Worm (Caenorhabditis elegans): ENCODE data around the gene pitr-4.
A peak's percentile ranks its signal among the peaks of the same experiment; 100 is the strongest.

pitr-4 gene

DNA sequence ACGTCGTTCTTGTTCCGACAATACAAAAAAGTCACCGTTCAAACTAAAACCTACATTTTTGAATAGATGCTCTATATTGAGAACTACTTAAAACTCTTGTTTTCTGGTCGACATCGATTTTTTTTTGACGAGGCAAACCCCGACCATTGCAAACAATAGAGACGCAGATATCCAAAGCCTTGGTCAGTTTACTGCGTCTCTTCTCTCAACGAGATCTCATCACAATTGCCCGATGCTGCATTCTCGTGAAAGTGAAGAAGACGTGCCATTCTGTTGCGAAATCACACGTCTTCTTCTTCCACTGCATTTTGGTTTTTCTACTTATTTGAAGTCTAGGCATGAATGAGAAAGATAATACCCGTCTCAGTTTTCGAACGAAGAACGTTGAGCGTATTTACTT lies 43.0 kb upstream of the pitr-4 start (continued):
- TF ChIP-seq egl-27 (tag; optimal IDR thresholded peaks at IDR 0.05), result no peak
- TF ChIP-seq lin-14 (GFP tag; optimal IDR thresholded peaks at IDR 0.05), result peak; percentile 90
- no peak for TF ChIP-seq hlh-17 (GFP tag; optimal IDR thresholded peaks at IDR 0.05; ENCODE audit: borderline replicate concordance)
- TF ChIP-seq blmp-1 (tag; optimal IDR thresholded peaks at IDR 0.05), result peak; percentile 93
- TF ChIP-seq lir-3 (tag; optimal IDR thresholded peaks at IDR 0.05; ENCODE audit: poor library complexity), result no peak
- no peak for TF ChIP-seq lin-15B (tag; optimal IDR thresholded peaks at IDR 0.05)
- TF ChIP-seq nhr-28 (tag; optimal IDR thresholded peaks at IDR 0.05), result no peak
- no peak for TF ChIP-seq swsn-7 (tag; optimal IDR thresholded peaks at IDR 0.05)
- TF ChIP-seq lin-35 (GFP tag; optimal IDR thresholded peaks at IDR 0.05), result peak; percentile 35 to 54
- TF ChIP-seq dpl-1 (GFP tag; optimal IDR thresholded peaks at IDR 0.05), result peak in 2 of 3 experiments; percentile 14 to 35
- TF ChIP-seq fkh-8 (tag; optimal IDR thresholded peaks at IDR 0.05), result peak; percentile 64
- no peak for TF ChIP-seq rnt-1 (tag; optimal IDR thresholded peaks at IDR 0.05)
- TF ChIP-seq aly-2 (tag; optimal IDR thresholded peaks at IDR 0.05), result no peak
- no peak for TF ChIP-seq ztf-4 (tag; optimal IDR thresholded peaks at IDR 0.05)
- TF ChIP-seq unc-30 (tag; optimal IDR thresholded peaks at IDR 0.05), result no peak
- no peak for TF ChIP-seq vab-15 (tag; optimal IDR thresholded peaks at IDR 0.05)
- TF ChIP-seq mab-9 (GFP tag; IDR thresholded peaks at IDR 0.05), result no peak
- TF ChIP-seq pag-3 (tag; optimal IDR thresholded peaks at IDR 0.05; ENCODE audit: borderline replicate concordance, insufficient read depth), result no peak
- no peak for TF ChIP-seq hpl-2 (GFP tag; optimal IDR thresholded peaks at IDR 0.05)
- TF ChIP-seq ceh-90 (tag; optimal IDR thresholded peaks at IDR 0.05), result no peak
- TF ChIP-seq zag-1 (tag; optimal IDR thresholded peaks at IDR 0.05), result no peak
- TF ChIP-seq unc-130 (tag; optimal IDR thresholded peaks at IDR 0.05), result no peak
- no peak for TF ChIP-seq tbx-2 (tag; optimal IDR thresholded peaks at IDR 0.05)
- TF ChIP-seq nhr-12 (tag; optimal IDR thresholded peaks at IDR 0.05), result no peak
- no peak for TF ChIP-seq nhr-237 (tag; optimal IDR thresholded peaks at IDR 0.05)
- TF ChIP-seq nhr-84 (tag; optimal IDR thresholded peaks at IDR 0.05), result no peak
- peak; percentile 26 for TF ChIP-seq snpc-4 (tag; optimal IDR thresholded peaks at IDR 0.05)
- no peak for TF ChIP-seq elt-2 (tag; optimal IDR thresholded peaks at IDR 0.05)
- TF ChIP-seq nhr-77 (tag; optimal IDR thresholded peaks at IDR 0.05), result no peak
- TF ChIP-seq elt-3 (tag; optimal IDR thresholded peaks at IDR 0.05), result peak in 1 of 6 experiments; percentile 63
- TF ChIP-seq ama-1 (optimal IDR thresholded peaks at IDR 0.05), result no peak
- no peak for TF ChIP-seq lin-39 (tag; optimal IDR thresholded peaks at IDR 0.05)
- no peak for TF ChIP-seq fos-1 (tag; optimal IDR thresholded peaks at IDR 0.05)
- no peak for TF ChIP-seq ceh-8 (GFP tag; optimal IDR thresholded peaks at IDR 0.05)
- TF ChIP-seq nhr-19 (GFP tag; conservative IDR thresholded peaks at IDR 0.05), result no peak
- no peak for TF ChIP-seq ces-1 (GFP tag; optimal IDR thresholded peaks at IDR 0.05)
- peak; percentile 26; the same call in 1 of the 2 replicates for TF ChIP-seq isw-1 (GFP tag; IDR thresholded peaks at IDR 0.05)
- TF ChIP-seq irx-1 (tag; optimal IDR thresholded peaks at IDR 0.05), result no peak
- TF ChIP-seq nhr-20 (tag; optimal IDR thresholded peaks at IDR 0.05), result no peak
- no peak for TF ChIP-seq Y116A8C.19 (tag; optimal IDR thresholded peaks at IDR 0.05; ENCODE audit: borderline replicate concordance)
- TF ChIP-seq nhr-11 (tag; optimal IDR thresholded peaks at IDR 0.05), result no peak
- no peak for TF ChIP-seq jun-1 (tag; optimal IDR thresholded peaks at IDR 0.05)
- TF ChIP-seq C04F5.9 (tag; optimal IDR thresholded peaks at IDR 0.05), result no peak
- no peak for TF ChIP-seq C34B4.2 (tag; optimal IDR thresholded peaks at IDR 0.05)
- TF ChIP-seq efl-1 (optimal IDR thresholded peaks at IDR 0.05), result peak; percentile 41 to 55
- TF ChIP-seq efl-1 (GFP tag; optimal IDR thresholded peaks at IDR 0.05 in 1 of 2), result peak; percentile 13 to 85
- TF ChIP-seq lsy-2 (tag; optimal IDR thresholded peaks at IDR 0.05), result peak; percentile 27 to 67

All from whole organism, L1 larva.